Fruit fly (Drosophila melanogaster) whole organism, embryonic: ENCODE data around the gene CG7275.

ENCODE experiments used
- Antp ChIP-seq: fragments of 200-800 bp; sonication (Bioruptor generic); optimal IDR thresholded peaks from 3 replicates; lab custom pipeline; 2016; ENCODE audit warnings: missing biosample characterization, missing genetic modification characterization
- CG11560 ChIP-seq: fragments of 200-800 bp; sonication (Bioruptor generic); IDR thresholded peaks from 3 replicates; pipeline ENCODE4 v1.3.6; 2022; ENCODE audit warnings: missing biosample characterization, missing genetic modification characterization
- CG12659 ChIP-seq: fragments of 200-800 bp; sonication (Bioruptor generic); optimal IDR thresholded peaks from 3 replicates; lab custom pipeline; 2017; ENCODE audit warnings: mild to moderate bottlenecking, missing biosample characterization, missing genetic modification reagents, missing genetic modification characterization
- CG14441 ChIP-seq: fragments of 200-800 bp; sonication (Bioruptor generic); IDR thresholded peaks from 2 replicates; pipeline ENCODE4 v1.3.6; 2022; ENCODE audit warnings: missing biosample characterization, missing genetic modification characterization
- CG17385 ChIP-seq: fragments of 200-800 bp; sonication (Bioruptor generic); optimal IDR thresholded peaks from 3 replicates; lab custom pipeline; 2018; ENCODE audit warnings: missing biosample characterization, mild to moderate bottlenecking, missing genetic modification characterization
- CG18011 ChIP-seq: fragments of 200-800 bp; sonication (Bioruptor generic); optimal IDR thresholded peaks from 2 replicates; lab custom pipeline; 2017; ENCODE audit warnings: missing biosample characterization, missing genetic modification characterization, mild to moderate bottlenecking, moderate library complexity, missing genotype
- CG2678 ChIP-seq: fragments of 200-800 bp; sonication (Bioruptor generic); optimal IDR thresholded peaks from 3 replicates; lab custom pipeline; 2019; ENCODE audit warnings: missing biosample characterization, mild to moderate bottlenecking, missing genetic modification characterization, moderate library complexity
- CG31388 ChIP-seq: fragments of 200-800 bp; sonication (Bioruptor generic); optimal IDR thresholded peaks from 2 replicates; lab custom pipeline; 2016; ENCODE audit warnings: missing biosample characterization, missing genetic modification characterization
- CG31441 ChIP-seq: fragments of 200-800 bp; sonication (Bioruptor generic); IDR thresholded peaks from 2 replicates; pipeline ENCODE4 v1.3.6; 2022; ENCODE audit warnings: missing biosample characterization, missing genetic modification characterization
- CG3163 ChIP-seq: fragments of 200-800 bp; sonication (Bioruptor generic); optimal IDR thresholded peaks from 3 replicates; lab custom pipeline; 2016; ENCODE audit warnings: missing biosample characterization, missing genetic modification characterization
- CG3281 ChIP-seq: fragments of 200-800 bp; sonication (Bioruptor generic); optimal IDR thresholded peaks from 3 replicates; lab custom pipeline; 2017; ENCODE audit warnings: missing biosample characterization, mild to moderate bottlenecking, missing genetic modification characterization
- CG3407 ChIP-seq: fragments of 200-800 bp; sonication (Bioruptor generic); optimal IDR thresholded peaks from 2 replicates; lab custom pipeline; 2018; ENCODE audit warnings: missing biosample characterization, mild to moderate bottlenecking, missing genetic modification characterization
- CG4730 ChIP-seq: fragments of 200-800 bp; sonication (Bioruptor generic); IDR thresholded peaks from 2 replicates; pipeline ENCODE4 v1.3.6; 2022; ENCODE audit warnings: missing biosample characterization, missing genetic modification characterization
- CG4854 ChIP-seq: fragments of 200-800 bp; sonication (Bioruptor generic); optimal IDR thresholded peaks from 2 replicates; lab custom pipeline; 2016; ENCODE audit warnings: missing biosample characterization, missing genetic modification characterization, inconsistent platforms
- CG5953 ChIP-seq: fragments of 200-800 bp; sonication (Bioruptor generic); IDR thresholded peaks from 2 replicates; pipeline ENCODE4 v1.3.6; 2022; ENCODE audit warnings: missing biosample characterization, missing genetic modification characterization
- CG6854 ChIP-seq: fragments of 200-800 bp; sonication (Bioruptor generic); optimal IDR thresholded peaks from 3 replicates; lab custom pipeline; 2017; ENCODE audit warnings: missing biosample characterization, mild to moderate bottlenecking, missing genetic modification characterization
- CG8281 ChIP-seq: fragments of 200-800 bp; sonication (Bioruptor generic); optimal IDR thresholded peaks from 2 replicates; lab custom pipeline; 2018; ENCODE audit warnings: missing biosample characterization, mild to moderate bottlenecking, missing genetic modification characterization, moderate library complexity
- CG9437 ChIP-seq: fragments of 200-800 bp; sonication (Bioruptor generic); optimal IDR thresholded peaks from 2 replicates; lab custom pipeline; 2018; ENCODE audit warnings: missing biosample characterization, mild to moderate bottlenecking, missing genetic modification characterization
- CG9727 ChIP-seq: fragments of 200-800 bp; sonication (Bioruptor generic); optimal IDR thresholded peaks from 3 replicates; lab custom pipeline; 2017; ENCODE audit warnings: missing biosample characterization, mild to moderate bottlenecking, missing genetic modification characterization
- HLH54F ChIP-seq: fragments of 200-800 bp; sonication (Bioruptor generic); optimal IDR thresholded peaks from 3 replicates; lab custom pipeline; 2016; ENCODE audit warnings: missing biosample characterization, missing genetic modification characterization
- Hr78 ChIP-seq, 2 experiments: fragments of 200-800 bp in 1 of 2; fragments of >200 bp in 1 of 2; sonication (Bioruptor generic) in 1 of 2; optimal IDR thresholded peaks; 2 replicates each; lab custom pipeline; 2017 to 2019; ENCODE audit warnings: missing biosample characterization in 2 of 2, missing genetic modification characterization in 2 of 2, mild to moderate bottlenecking in 1 of 2, moderate library complexity in 1 of 2
- MBD-R2 ChIP-seq: fragments of 200-800 bp; sonication (Bioruptor generic); IDR thresholded peaks from 2 replicates; pipeline ENCODE4 v1.3.6; 2022; ENCODE audit warnings: missing biosample characterization, missing genetic modification characterization
- MESR4 ChIP-seq: fragments of 200-800 bp; sonication (Bioruptor generic); optimal IDR thresholded peaks from 2 replicates; lab custom pipeline; 2018; ENCODE audit warnings: missing biosample characterization, mild to moderate bottlenecking, missing genetic modification characterization, moderate library complexity
- Max ChIP-seq: fragments of 200-800 bp; sonication (Bioruptor generic); optimal IDR thresholded peaks from 2 replicates; lab custom pipeline; 2016; ENCODE audit warnings: missing biosample characterization, mild to moderate bottlenecking, missing genetic modification characterization
- Med ChIP-seq: fragments of 200-800 bp; sonication (Bioruptor generic); peaks from one replicate; lab custom pipeline; 2016; ENCODE audit warnings: missing biosample characterization, missing genetic modification characterization, mild to moderate bottlenecking, inconsistent platforms, moderate library complexity
- Myb ChIP-seq: fragments of 200-800 bp; sonication (Bioruptor generic); optimal IDR thresholded peaks from 2 replicates; lab custom pipeline; 2016; ENCODE audit warnings: missing biosample characterization, missing genetic modification characterization
- Oli ChIP-seq: fragments of 200-800 bp; sonication (Bioruptor generic); optimal IDR thresholded peaks from 2 replicates; lab custom pipeline; 2018; ENCODE audit warnings: missing biosample characterization, mild to moderate bottlenecking, missing genetic modification characterization, moderate library complexity
- Opbp ChIP-seq: fragments of 200-800 bp; sonication (Bioruptor generic); IDR thresholded peaks from 3 replicates; pipeline ENCODE4 v1.3.6; 2022; ENCODE audit warnings: missing biosample characterization, missing genetic modification characterization; ENCODE audit not compliant: partially characterized antibody
- Six4 ChIP-seq: fragments of 200-800 bp; sonication (Bioruptor generic); optimal IDR thresholded peaks from 2 replicates; lab custom pipeline; 2016; ENCODE audit warnings: missing biosample characterization, missing genetic modification characterization
- Xrp1 ChIP-seq: fragments of 200-800 bp; sonication (Bioruptor generic); IDR thresholded peaks from 2 replicates; pipeline ENCODE4 v1.3.6; 2022; ENCODE audit warnings: missing biosample characterization, missing genetic modification characterization
- amos ChIP-seq: fragments of 200-800 bp; sonication (Bioruptor generic); IDR thresholded peaks from 2 replicates; pipeline ENCODE4 v1.3.6; 2022; ENCODE audit warnings: missing biosample characterization, missing genetic modification characterization; ENCODE audit not compliant: partially characterized antibody
- ato ChIP-seq: fragments of 200-800 bp; sonication (Bioruptor generic); IDR thresholded peaks from 2 replicates; pipeline ENCODE4 v1.3.6; 2022; ENCODE audit warnings: missing biosample characterization, missing genetic modification characterization; ENCODE audit not compliant: partially characterized antibody
- chm ChIP-seq: fragments of 200-800 bp; sonication (Bioruptor generic); IDR thresholded peaks from 2 replicates; pipeline ENCODE4 v1.3.6; 2022; ENCODE audit warnings: missing biosample characterization, missing genetic modification characterization
- cwo ChIP-seq: fragments of 200-800 bp; sonication (Bioruptor generic); optimal IDR thresholded peaks from 3 replicates; lab custom pipeline; 2017; ENCODE audit warnings: missing biosample characterization, missing genetic modification characterization, mild to moderate bottlenecking, moderate library complexity, missing genetic modification reagents
- da ChIP-seq: fragments of 200-800 bp; sonication (Bioruptor generic); optimal IDR thresholded peaks from 2 replicates; lab custom pipeline; 2016; ENCODE audit warnings: missing biosample characterization, missing genetic modification characterization
- dm ChIP-seq: fragments of 200-800 bp; sonication (Bioruptor generic); optimal IDR thresholded peaks from 3 replicates; lab custom pipeline; 2016; ENCODE audit warnings: missing biosample characterization, missing genetic modification characterization
- exex ChIP-seq: fragments of 200-800 bp; sonication (Bioruptor generic); optimal IDR thresholded peaks from 4 replicates; lab custom pipeline; 2018; ENCODE audit warnings: missing biosample characterization, mild to moderate bottlenecking, missing genetic modification characterization, moderate library complexity
- gce ChIP-seq: fragments of 200-800 bp; sonication (Bioruptor generic); IDR thresholded peaks from 3 replicates; pipeline ENCODE4 v1.3.6; 2022; ENCODE audit warnings: missing biosample characterization, missing genetic modification characterization
- gsb-n ChIP-seq: fragments of 200-800 bp; sonication (Bioruptor generic); optimal IDR thresholded peaks from 3 replicates; lab custom pipeline; 2018; ENCODE audit warnings: missing biosample characterization, mild to moderate bottlenecking, missing genetic modification characterization
- kah ChIP-seq: fragments of 200-800 bp; sonication (Bioruptor generic); optimal IDR thresholded peaks from 2 replicates; lab custom pipeline; 2018; ENCODE audit warnings: missing biosample characterization, mild to moderate bottlenecking, missing genetic modification characterization
- ken ChIP-seq: fragments of 200-800 bp; sonication (Bioruptor generic); IDR thresholded peaks from 3 replicates; pipeline ENCODE4 v1.3.6; 2022; ENCODE audit warnings: missing biosample characterization, missing genetic modification characterization
- nmo ChIP-seq: fragments of 200-800 bp; sonication (Bioruptor generic); optimal IDR thresholded peaks from 2 replicates; lab custom pipeline; 2018; ENCODE audit warnings: missing biosample characterization, mild to moderate bottlenecking, missing genetic modification characterization, moderate library complexity
- pros ChIP-seq: fragments of 200-800 bp; sonication (Bioruptor generic); optimal IDR thresholded peaks from 3 replicates; lab custom pipeline; 2019; ENCODE audit warnings: missing biosample characterization, mild to moderate bottlenecking, missing genetic modification characterization, moderate library complexity
- psq ChIP-seq: fragments of 200-800 bp; sonication (Bioruptor generic); optimal IDR thresholded peaks from 2 replicates; lab custom pipeline; 2017; ENCODE audit warnings: missing biosample characterization, missing genetic modification characterization
- run ChIP-seq: fragments of 200-800 bp; sonication (Bioruptor generic); optimal IDR thresholded peaks from 3 replicates; lab custom pipeline; 2018; ENCODE audit warnings: missing biosample characterization, mild to moderate bottlenecking, missing genetic modification characterization
- sc ChIP-seq, 3 experiments: fragments of >200 bp in 2 of 3; fragments of 200-800 bp in 1 of 3; sonication (Bioruptor generic) in 1 of 3; optimal IDR thresholded peaks; 2 replicates in 2 of 3; 3 replicates in 1 of 3; lab custom pipeline; 2017; ENCODE audit warnings: mild to moderate bottlenecking in 1 of 3, missing biosample characterization in 1 of 3, missing genetic modification characterization in 1 of 3, missing genetic modification reagents in 1 of 3
- sens ChIP-seq: fragments of 200-800 bp; sonication (Bioruptor generic); peaks from one replicate; lab custom pipeline; 2016; ENCODE audit warnings: missing biosample characterization, missing genetic modification characterization
- slp2 ChIP-seq: fragments of 200-800 bp; sonication (Bioruptor generic); optimal IDR thresholded peaks from 2 replicates; lab custom pipeline; 2016; ENCODE audit warnings: missing biosample characterization, missing genetic modification characterization
- sna ChIP-seq: fragments of 200-800 bp; sonication (Bioruptor generic); IDR thresholded peaks from 2 replicates; pipeline ENCODE4 v1.3.6; 2022; ENCODE audit warnings: missing biosample characterization, missing genetic modification characterization; ENCODE audit not compliant: partially characterized antibody
- tio ChIP-seq: fragments of 200-800 bp; sonication (Bioruptor generic); optimal IDR thresholded peaks from 2 replicates; lab custom pipeline; 2017; ENCODE audit warnings: missing biosample characterization, missing genetic modification characterization, inconsistent platforms
- unpg ChIP-seq: fragments of 200-800 bp; sonication (Bioruptor generic); optimal IDR thresholded peaks from 3 replicates; lab custom pipeline; 2018; ENCODE audit warnings: missing biosample characterization, mild to moderate bottlenecking, missing genetic modification characterization, moderate library complexity

Gene CG7275

dm6 chr3L:15507148-15507896, 8.6 kb downstream of the CG7275 start (continued):
- TF ChIP-seq CG14441 (GFP tag; lab: Robert Waterston, UW) (peak; percentile 9; the same call in 1 of the 2 replicates), CG9727 (GFP tag; lab: Kevin White, UChicago) (no peak), MESR4 (GFP tag; lab: Kevin White, UChicago) (no peak), MBD-R2 (GFP tag; lab: Robert Waterston, UW) (no peak), CG12659 (GFP tag; lab: Kevin White, UChicago) (no peak), CG9437 (GFP tag; lab: Kevin White, UChicago) (peak; percentile 19), CG4854 (no peak), Antp (no peak), gsb-n (tag; lab: Kevin White, UChicago) (no peak), tio (no peak), CG18011 (GFP tag; lab: Kevin White, UChicago) (no peak), HLH54F (GFP tag; lab: Kevin White, UChicago) (no peak), CG2678 (tag; lab: Kevin White, UChicago) (no peak), Six4 (GFP tag; lab: Kevin White, UChicago) (no peak), Max (GFP tag; lab: Kevin White, UChicago) (no peak), cwo (GFP tag; lab: Kevin White, UChicago) (peak; percentile 15), Xrp1 (0 out of 2 replicates have a peak, but pooled peaks have one; percentile 4), ken (no peak), chm (GFP tag; lab: Robert Waterston, UW) (0 out of 2 replicates have a peak, but pooled peaks have one; percentile 21), Opbp (0 out of 3 replicates have a peak, but pooled peaks have one; percentile 10), exex (tag; lab: Kevin White, UChicago) (no peak), ato (GFP tag; lab: Robert Waterston, UW) (no peak), sens (GFP tag; lab: Kevin White, UChicago) (peak; percentile 62), Med (GFP tag; lab: Kevin White, UChicago) (no peak), psq (no peak), nmo (GFP tag; lab: Kevin White, UChicago) (no peak), Oli (tag; lab: Kevin White, UChicago) (no peak), CG6854 (no peak), CG3281 (GFP tag; lab: Kevin White, UChicago) (no peak), CG3407 (no peak), CG11560 (tag; lab: Robert Waterston, UW) (no peak), Myb (GFP tag; lab: Kevin White, UChicago) (no peak), da (GFP tag; lab: Kevin White, UChicago) (no peak), dm (peak; percentile 33), Hr78 (GFP tag; optimal IDR thresholded peaks at IDR 0.05; lab: Kevin White, UChicago) (peak in 1 of 2 experiments; percentile 81), pros (peak; percentile 2), CG31441 (no peak), run (tag; lab: Kevin White, UChicago) (no peak), CG17385 (GFP tag; lab: Kevin White, UChicago) (no peak), CG3163 (peak; percentile 11)

DNA sequence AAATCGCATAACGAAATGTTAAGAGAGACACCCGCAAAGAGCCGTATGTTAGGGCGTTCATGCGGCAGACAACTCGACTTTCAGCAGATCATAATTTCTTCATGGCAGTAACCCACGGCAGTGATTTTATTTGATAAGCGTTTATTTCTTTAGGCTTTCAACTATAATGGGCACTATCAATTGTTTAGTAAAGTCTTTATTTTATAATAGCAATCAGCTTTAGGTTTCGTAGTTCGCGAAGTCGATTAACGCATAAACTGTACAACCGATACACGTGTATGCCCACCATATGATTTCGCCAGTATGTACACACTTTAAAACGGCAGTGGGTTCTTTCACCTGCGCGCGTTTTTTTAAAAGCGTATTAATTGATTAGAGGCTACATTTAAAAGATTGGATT, 9.5 kb downstream of the CG7275 start, which contains the start of gene CG7841:
CG7841 (minus strand) TSS at position 20 of the 400 bp plus-strand sequence.
- TF ChIP-seq slp2 (GFP tag; lab: Kevin White, UChicago) (peak; percentile 92), sna (GFP tag; lab: Robert Waterston, UW) (no peak), CG5953 (GFP tag; lab: Robert Waterston, UW) (peak; percentile 93), CG4730 (GFP tag; lab: Robert Waterston, UW) (peak; percentile 84; the same call in 1 of the 2 replicates), gce (GFP tag; lab: Robert Waterston, UW) (peak; percentile 94; the same call in 2 of the 3 replicates), sc (optimal IDR thresholded peaks at IDR 0.05; lab: Kevin White, UChicago) (no peak), sc (GFP tag; optimal IDR thresholded peaks at IDR 0.05; lab: Kevin White, UChicago) (peak; percentile 95), kah (GFP tag; lab: Kevin White, UChicago) (peak; percentile 97), CG8281 (tag; lab: Kevin White, UChicago) (peak; percentile 89), amos (GFP tag; lab: Robert Waterston, UW) (no peak), unpg (GFP tag; lab: Kevin White, UChicago) (peak; percentile 99), CG31388 (GFP tag; lab: Kevin White, UChicago) (peak; percentile 89)
